Fruit fly (Drosophila melanogaster) whole organism, embryonic: Measurements from ENCODE around the gene Lsp1alpha.
A peak's percentile ranks its signal among the peaks of the same experiment; 100 is the strongest.

Source experiments
- CG10267 ChIP-seq: fragments of 200-800 bp; sonication (Bioruptor generic); optimal IDR thresholded peaks from 2 replicates; lab custom pipeline; 2018; ENCODE audit warnings: missing biosample characterization, mild to moderate bottlenecking, missing genetic modification characterization, moderate library complexity
- CG11093 ChIP-seq: fragments of 200-800 bp; sonication (Bioruptor generic); IDR thresholded peaks from 3 replicates; pipeline ENCODE4 v1.3.6; 2022; ENCODE audit warnings: missing biosample characterization, missing genetic modification characterization
- CG11696 ChIP-seq: fragments of 200-800 bp; sonication (Bioruptor generic); IDR thresholded peaks from 2 replicates; pipeline ENCODE4 v1.3.6; 2022; ENCODE audit warnings: missing biosample characterization, missing genetic modification characterization
- CG12104 ChIP-seq: fragments of 200-800 bp; sonication (Bioruptor generic); optimal IDR thresholded peaks from 3 replicates; lab custom pipeline; 2016; ENCODE audit warnings: missing biosample characterization, missing genetic modification characterization
- CG13296 ChIP-seq: fragments of 200-800 bp; sonication (Bioruptor generic); optimal IDR thresholded peaks from 3 replicates; lab custom pipeline; 2018; ENCODE audit warnings: missing biosample characterization, mild to moderate bottlenecking, missing genetic modification characterization
- CG13624 ChIP-seq: fragments of 200-800 bp; sonication (Bioruptor generic); optimal IDR thresholded peaks from 2 replicates; lab custom pipeline; 2016; ENCODE audit warnings: missing biosample characterization, missing genetic modification characterization
- CG17829 ChIP-seq: fragments of 200-800 bp; optimal IDR thresholded peaks from 2 replicates; lab custom pipeline; 2019; ENCODE audit warnings: missing biosample characterization, mild to moderate bottlenecking, missing genetic modification characterization, moderate library complexity
- CG18476 ChIP-seq: fragments of 200-800 bp; sonication (Bioruptor generic); optimal IDR thresholded peaks from 2 replicates; lab custom pipeline; 2016; ENCODE audit warnings: missing biosample characterization, mild to moderate bottlenecking, missing genetic modification characterization
- CG18619 ChIP-seq: fragments of 200-800 bp; sonication (Bioruptor generic); optimal IDR thresholded peaks from 3 replicates; lab custom pipeline; 2017; ENCODE audit warnings: missing biosample characterization, mild to moderate bottlenecking, missing genetic modification characterization
- CG2116 ChIP-seq: fragments of 200-800 bp; sonication (Bioruptor generic); optimal IDR thresholded peaks from 3 replicates; lab custom pipeline; 2018; ENCODE audit warnings: missing biosample characterization, mild to moderate bottlenecking, missing genetic modification characterization
- CG31224 ChIP-seq: fragments of 200-800 bp; sonication (Bioruptor generic); IDR thresholded peaks from 2 replicates; pipeline ENCODE4 v1.3.6; 2022; ENCODE audit warnings: missing biosample characterization, missing genetic modification characterization
- CG3407 ChIP-seq: fragments of 200-800 bp; sonication (Bioruptor generic); optimal IDR thresholded peaks from 2 replicates; lab custom pipeline; 2018; ENCODE audit warnings: missing biosample characterization, mild to moderate bottlenecking, missing genetic modification characterization
- CG3847 ChIP-seq: fragments of 200-800 bp; sonication (Bioruptor generic); IDR thresholded peaks from 2 replicates; pipeline ENCODE4 v1.3.6; 2022; ENCODE audit warnings: missing biosample characterization, missing genetic modification characterization
- CG6175 ChIP-seq: fragments of 200-800 bp; sonication (Bioruptor generic); IDR thresholded peaks from 3 replicates; pipeline ENCODE4 v1.3.6; 2022; ENCODE audit warnings: missing biosample characterization, missing genetic modification characterization
- CG6654 ChIP-seq: fragments of 200-800 bp; sonication (Bioruptor generic); optimal IDR thresholded peaks from 2 replicates; lab custom pipeline; 2017; ENCODE audit warnings: missing biosample characterization, mild to moderate bottlenecking, missing genetic modification characterization
- CG6791 ChIP-seq: fragments of 200-800 bp; sonication (Bioruptor generic); IDR thresholded peaks from 3 replicates; pipeline ENCODE4 v1.3.6; 2022; ENCODE audit warnings: missing biosample characterization, missing genetic modification characterization; ENCODE audit not compliant: partially characterized antibody
- CG7372 ChIP-seq: fragments of 200-800 bp; sonication (Bioruptor generic); IDR thresholded peaks from 2 replicates; pipeline ENCODE4 v1.3.6; 2022; ENCODE audit warnings: missing biosample characterization, missing genetic modification characterization
- CG8765 ChIP-seq: fragments of 200-800 bp; sonication (Bioruptor generic); IDR thresholded peaks from 2 replicates; pipeline ENCODE4 v1.3.6; 2022; ENCODE audit warnings: missing biosample characterization, missing genetic modification characterization
- CG9797 ChIP-seq: fragments of 200-800 bp; sonication (Bioruptor generic); optimal IDR thresholded peaks from 3 replicates; lab custom pipeline; 2018; ENCODE audit warnings: missing biosample characterization, mild to moderate bottlenecking, missing genetic modification characterization
- Dip3 ChIP-seq: fragments of 200-800 bp; sonication (Bioruptor generic); optimal IDR thresholded peaks from 3 replicates; lab custom pipeline; 2016; ENCODE audit warnings: missing biosample characterization, missing genetic modification characterization
- Dll ChIP-seq: fragments of 200-800 bp; sonication (Bioruptor generic); IDR thresholded peaks from 4 replicates; pipeline ENCODE4 v1.3.6; 2022; ENCODE audit warnings: missing biosample characterization, missing genetic modification characterization; ENCODE audit not compliant: partially characterized antibody
- Fer2 ChIP-seq: fragments of 200-800 bp; sonication (Bioruptor generic); optimal IDR thresholded peaks from 2 replicates; lab custom pipeline; 2018; ENCODE audit warnings: missing biosample characterization, mild to moderate bottlenecking, missing genetic modification characterization, moderate library complexity
- H2.0 ChIP-seq: fragments of 200-800 bp; sonication (Bioruptor generic); IDR thresholded peaks from 2 replicates; pipeline ENCODE4 v1.3.6; 2022; ENCODE audit warnings: missing biosample characterization, missing genetic modification characterization
- HLH3B ChIP-seq: fragments of 200-800 bp; sonication (Bioruptor generic); IDR thresholded peaks from 2 replicates; pipeline ENCODE4 v1.3.6; 2022; ENCODE audit warnings: missing biosample characterization, missing genetic modification characterization
- MBD-R2 ChIP-seq: fragments of 200-800 bp; sonication (Bioruptor generic); IDR thresholded peaks from 2 replicates; pipeline ENCODE4 v1.3.6; 2022; ENCODE audit warnings: missing biosample characterization, missing genetic modification characterization
- Mad ChIP-seq: fragments of 200-800 bp; sonication (Bioruptor generic); optimal IDR thresholded peaks from 2 replicates; lab custom pipeline; 2016; ENCODE audit warnings: missing biosample characterization, missing genetic modification characterization
- NC2β ChIP-seq: fragments of 200-800 bp; sonication (Bioruptor generic); optimal IDR thresholded peaks from 2 replicates; lab custom pipeline; 2016; ENCODE audit warnings: missing biosample characterization, missing genetic modification characterization
- Neu2 ChIP-seq: fragments of 200-800 bp; sonication (Bioruptor generic); optimal IDR thresholded peaks from 3 replicates; lab custom pipeline; 2016; ENCODE audit warnings: missing biosample characterization, missing genetic modification characterization, borderline replicate concordance
- Side ChIP-seq: fragments of 200-800 bp; sonication (Bioruptor generic); optimal IDR thresholded peaks from 2 replicates; lab custom pipeline; 2016; ENCODE audit warnings: missing biosample characterization, missing genetic modification characterization
- Spps ChIP-seq: fragments of 200-800 bp; sonication (Bioruptor generic); optimal IDR thresholded peaks from 2 replicates; lab custom pipeline; 2018; ENCODE audit warnings: missing biosample characterization, mild to moderate bottlenecking, missing genetic modification characterization
- Usf ChIP-seq: fragments of 200-800 bp; sonication (Bioruptor generic); optimal IDR thresholded peaks from 2 replicates; lab custom pipeline; 2017; ENCODE audit warnings: missing genotype, missing biosample characterization, missing genetic modification characterization
- Xrp1 ChIP-seq: fragments of 200-800 bp; sonication (Bioruptor generic); IDR thresholded peaks from 2 replicates; pipeline ENCODE4 v1.3.6; 2022; ENCODE audit warnings: missing biosample characterization, missing genetic modification characterization
- bigmax ChIP-seq: fragments of 200-800 bp; sonication (Bioruptor generic); optimal IDR thresholded peaks from 2 replicates; lab custom pipeline; 2018; ENCODE audit warnings: missing biosample characterization, mild to moderate bottlenecking, missing genetic modification characterization
- dan ChIP-seq: fragments of 200-800 bp; sonication (Bioruptor generic); IDR thresholded peaks from 2 replicates; pipeline ENCODE4 v1.3.6; 2022; ENCODE audit warnings: missing biosample characterization, missing genetic modification characterization
- disco-r ChIP-seq: fragments of 200-800 bp; sonication (Bioruptor generic); optimal IDR thresholded peaks from 2 replicates; lab custom pipeline; 2016; ENCODE audit warnings: missing biosample characterization, missing genetic modification characterization
- emc ChIP-seq: fragments of 200-800 bp; sonication (Bioruptor generic); optimal IDR thresholded peaks from 2 replicates; lab custom pipeline; 2016; ENCODE audit warnings: missing biosample characterization, missing genetic modification characterization
- ems ChIP-seq: fragments of 200-800 bp; sonication (Bioruptor generic); optimal IDR thresholded peaks from 3 replicates; lab custom pipeline; 2016; ENCODE audit warnings: missing biosample characterization, missing genetic modification characterization
- fu2 ChIP-seq: fragments of 200-800 bp; sonication (Bioruptor generic); optimal IDR thresholded peaks from 2 replicates; lab custom pipeline; 2016; ENCODE audit warnings: missing biosample characterization, missing genetic modification characterization
- gfzf ChIP-seq: fragments of 200-800 bp; sonication (Bioruptor generic); optimal IDR thresholded peaks from 2 replicates; lab custom pipeline; 2016; ENCODE audit warnings: missing biosample characterization, mild to moderate bottlenecking, missing genetic modification characterization, moderate library complexity
- maf-S ChIP-seq: fragments of 200-800 bp; sonication (Bioruptor generic); optimal IDR thresholded peaks from 2 replicates; lab custom pipeline; 2016; ENCODE audit warnings: missing biosample characterization, missing genetic modification characterization
- nau ChIP-seq: fragments of 200-800 bp; sonication (Bioruptor generic); optimal IDR thresholded peaks from 3 replicates; lab custom pipeline; 2017; ENCODE audit warnings: missing biosample characterization, mild to moderate bottlenecking, missing genetic modification characterization, missing genetic modification reagents
- odd ChIP-seq: fragments of 200-800 bp; sonication (Bioruptor generic); optimal IDR thresholded peaks from 2 replicates; lab custom pipeline; 2017; ENCODE audit warnings: missing biosample characterization, mild to moderate bottlenecking, missing genetic modification characterization
- ranshi ChIP-seq: fragments of 200-800 bp; sonication (Bioruptor generic); IDR thresholded peaks from 2 replicates; pipeline ENCODE4 v1.3.6; 2022; ENCODE audit warnings: missing biosample characterization, missing genetic modification characterization
- row ChIP-seq: fragments of 200-800 bp; sonication (Bioruptor generic); IDR thresholded peaks from 3 replicates; pipeline ENCODE4 v1.3.6; 2022; ENCODE audit warnings: missing biosample characterization, missing genetic modification characterization
- slou ChIP-seq: fragments of 200-800 bp; sonication (Bioruptor generic); optimal IDR thresholded peaks from 3 replicates; lab custom pipeline; 2016; ENCODE audit warnings: missing biosample characterization, missing genetic modification characterization
- slp2 ChIP-seq: fragments of 200-800 bp; sonication (Bioruptor generic); optimal IDR thresholded peaks from 2 replicates; lab custom pipeline; 2016; ENCODE audit warnings: missing biosample characterization, missing genetic modification characterization
- tap ChIP-seq: fragments of 200-800 bp; optimal IDR thresholded peaks from 3 replicates; lab custom pipeline; 2019; ENCODE audit warnings: missing biosample characterization, mild to moderate bottlenecking, missing genetic modification characterization, moderate library complexity
- ttk ChIP-seq: fragments of 200-800 bp; sonication (Bioruptor generic); IDR thresholded peaks from 2 replicates; pipeline ENCODE4 v2.1.2; 2022; ENCODE audit warnings: missing biosample characterization, missing genetic modification characterization
- usp ChIP-seq: fragments of >200 bp; optimal IDR thresholded peaks from 2 replicates; lab custom pipeline; 2017; ENCODE audit warnings: missing biosample characterization, missing genetic modification characterization

The Lsp1alpha gene

DNA sequence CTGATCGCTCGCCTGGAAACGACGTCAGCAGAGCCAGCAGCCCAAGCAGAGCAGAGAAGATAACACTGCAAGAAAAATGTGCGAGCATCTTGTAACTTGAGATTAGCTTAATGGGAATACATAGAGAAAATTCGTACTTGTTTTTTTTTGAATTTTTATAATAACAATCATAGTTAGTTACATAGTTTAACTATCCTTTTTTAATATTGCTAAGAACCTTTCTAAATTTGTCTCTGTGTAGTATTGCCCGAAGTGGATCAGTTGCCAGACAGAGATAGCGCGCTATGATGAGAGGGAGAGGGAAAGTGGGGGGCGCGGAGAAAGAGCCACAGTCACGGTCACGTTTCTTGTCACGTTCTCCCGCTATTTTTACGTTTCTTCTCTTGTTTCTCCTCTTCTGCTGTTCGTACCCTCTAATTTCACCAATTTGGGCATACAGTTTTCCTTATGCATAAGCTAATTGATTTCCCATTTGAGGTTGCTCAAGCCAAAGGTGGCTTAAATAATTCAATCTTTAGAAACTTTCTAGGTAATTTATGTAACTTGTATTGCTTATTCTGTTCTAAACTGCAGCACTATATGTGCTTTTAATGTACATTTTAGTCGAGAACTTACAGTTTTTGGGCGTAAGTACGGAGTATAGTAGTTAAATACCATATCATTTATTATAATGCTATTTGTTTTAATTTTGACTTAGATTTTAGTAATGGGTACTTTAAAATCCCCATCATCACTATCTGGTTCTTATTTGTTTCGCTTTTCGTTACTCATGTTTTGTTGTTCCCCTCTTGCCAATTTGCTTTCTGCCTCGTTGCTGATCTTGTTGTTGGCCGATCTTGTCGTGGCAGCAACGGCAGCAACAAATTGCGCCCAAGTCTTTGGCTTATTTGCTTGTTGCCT lies 20.9 kb downstream of the Lsp1alpha start (continued):
- TF ChIP-seq CG6654 (GFP tag; lab: Kevin White, UChicago) (peak; percentile 50), emc (GFP tag; lab: Kevin White, UChicago) (peak; percentile 27), CG2116 (GFP tag; lab: Kevin White, UChicago) (peak; percentile 26), H2.0 (GFP tag; lab: Robert Waterston, UW) (peak; percentile 67), Spps (tag; lab: Kevin White, UChicago) (peak; percentile 83), slou (GFP tag; lab: Kevin White, UChicago) (peak; percentile 34), CG9797 (GFP tag; lab: Kevin White, UChicago) (no peak), CG18476 (GFP tag; lab: Kevin White, UChicago) (peak; percentile 67), bigmax (GFP tag; lab: Kevin White, UChicago) (no peak), row (peak; percentile 85), CG18619 (GFP tag; lab: Kevin White, UChicago) (peak; percentile 57), CG13296 (GFP tag; lab: Kevin White, UChicago) (peak; percentile 40), slp2 (GFP tag; lab: Kevin White, UChicago) (peak; percentile 57), HLH3B (GFP tag; lab: Robert Waterston, UW) (peak; percentile 81), CG13624 (GFP tag; lab: Kevin White, UChicago) (peak; percentile 57), CG11696 (GFP tag; lab: Robert Waterston, UW) (no peak), CG11093 (peak; percentile 67; the same call in 2 of the 3 replicates), Side (GFP tag; lab: Kevin White, UChicago) (peak; percentile 62), CG3407 (GFP tag; lab: Kevin White, UChicago) (peak; percentile 78), Xrp1 (GFP tag; lab: Robert Waterston, UW) (peak; percentile 91), tap (tag; lab: Kevin White, UChicago) (peak; percentile 19), usp (GFP tag; lab: Kevin White, UChicago) (no peak), Fer2 (tag; lab: Kevin White, UChicago) (peak; percentile 45), CG6175 (GFP tag; lab: Robert Waterston, UW) (0 out of 3 replicates have a peak, but pooled peaks have one; percentile 51), CG17829 (tag; lab: Kevin White, UChicago) (peak; percentile 69), dan (GFP tag; lab: Robert Waterston, UW) (no peak), CG7372 (GFP tag; lab: Robert Waterston, UW) (peak; percentile 57; the same call in 1 of the 2 replicates), Dip3 (peak; percentile 64), ttk (GFP tag; lab: Robert Waterston, UW) (peak; percentile 71), Mad (GFP tag; lab: Kevin White, UChicago) (peak; percentile 55), maf-S (GFP tag; lab: Kevin White, UChicago) (peak; percentile 48), CG6791 (no peak), NC2β (peak; percentile 71), Dll (GFP tag; lab: Robert Waterston, UW) (no peak), Neu2 (GFP tag; lab: Kevin White, UChicago) (no peak), CG31224 (peak; percentile 71), Usf (GFP tag; lab: Kevin White, UChicago) (peak; percentile 29), gfzf (GFP tag; lab: Kevin White, UChicago) (no peak), CG3847 (peak; percentile 47; the same call in 1 of the 2 replicates), ranshi (GFP tag; lab: Robert Waterston, UW) (peak; percentile 80), CG10267 (tag; lab: Kevin White, UChicago) (peak; percentile 82), disco-r (no peak), ems (peak; percentile 40), MBD-R2 (GFP tag; lab: Robert Waterston, UW) (peak; percentile 38; the same call in 1 of the 2 replicates), CG8765 (GFP tag; lab: Robert Waterston, UW) (peak; percentile 34; the same call in 1 of the 2 replicates), fu2 (GFP tag; lab: Kevin White, UChicago) (peak; percentile 27), CG12104 (peak; percentile 63), nau (GFP tag; lab: Kevin White, UChicago) (peak; percentile 25), odd (GFP tag; lab: Kevin White, UChicago) (peak; percentile 28)
